In genomic region chrX:22824669-22825068, dm6 we compare ENCODE assay signal across 5 fruit fly cellular contexts.
TF ChIP-seq lines count a peak whose summit lies in the region.

No protein-coding gene starts in this region.

- TF ChIP-seq CTCF in S2 (optimal IDR thresholded peaks at IDR 0.05; lab: Kevin White, UChicago): peak; percentile 92 to 96
- peak; percentile 93 for TF ChIP-seq CTCF in whole organism, embryonic (GFP tag; optimal IDR thresholded peaks at IDR 0.05; lab: Kevin White, UChicago)

TF ChIP-seq in whole organism, adult, 20 proteins besides CTCF, POLR2A, EP300 and RAD21:
- TF ChIP-seq toe (GFP tag; optimal IDR thresholded peaks at IDR 0.05; lab: Kevin White, UChicago) (no peak), CG1620 (GFP tag; optimal IDR thresholded peaks at IDR 0.05; lab: Kevin White, UChicago) (no peak), bab1 (GFP tag; optimal IDR thresholded peaks at IDR 0.05; lab: Kevin White, UChicago) (peak; percentile 21)

TF ChIP-seq in whole organism, embryonic, 481 proteins besides CTCF, POLR2A, EP300 and RAD21:
- 0 out of 2 replicates have a peak, but pooled peaks have one; percentile 10 for TF ChIP-seq NFAT (GFP tag; IDR thresholded peaks at IDR 0.05; lab: Robert Waterston, UW)
- TF ChIP-seq stwl (tag; optimal IDR thresholded peaks at IDR 0.05; lab: Kevin White, UChicago): peak; percentile 62
- peak; percentile 98 for TF ChIP-seq CG2199 (GFP tag; IDR thresholded peaks at IDR 0.05; lab: Robert Waterston, UW)
- TF ChIP-seq zen (tag; optimal IDR thresholded peaks at IDR 0.05; lab: Kevin White, UChicago): peak; percentile 4
- TF ChIP-seq CG11456 (GFP tag; IDR thresholded peaks at IDR 0.05; lab: Robert Waterston, UW): 0 out of 3 replicates have a peak, but pooled peaks have one; percentile 44
- no peak for TF ChIP-seq ato (GFP tag; IDR thresholded peaks at IDR 0.05; lab: Robert Waterston, UW; ENCODE audit: partially characterized antibody)
- TF ChIP-seq Med (GFP tag; lab: Kevin White, UChicago): peak; percentile 51
- peak; percentile 20 for TF ChIP-seq CG8290 (GFP tag; optimal IDR thresholded peaks at IDR 0.05; lab: Kevin White, UChicago)
- TF ChIP-seq CG8290 (tag; optimal IDR thresholded peaks at IDR 0.05; lab: Kevin White, UChicago): no peak
- 0 out of 2 replicates have a peak, but pooled peaks have one; percentile 16 for TF ChIP-seq CG11247 (GFP tag; IDR thresholded peaks at IDR 0.05; lab: Robert Waterston, UW)
- TF ChIP-seq CG16813 (GFP tag; IDR thresholded peaks at IDR 0.05; lab: Robert Waterston, UW; ENCODE audit: partially characterized antibody): 0 out of 3 replicates have a peak, but pooled peaks have one; percentile 8
- no peak for TF ChIP-seq CG2678 (tag; optimal IDR thresholded peaks at IDR 0.05; lab: Kevin White, UChicago)

TF ChIP-seq in whole organism, prepupa, 60 proteins besides CTCF, POLR2A, EP300 and RAD21:
- TF ChIP-seq CG8119 (GFP tag; IDR thresholded peaks at IDR 0.05; lab: Robert Waterston, UW) (no peak), Met (GFP tag; optimal IDR thresholded peaks at IDR 0.05; lab: Kevin White, UChicago) (no peak), svp (GFP tag; lab: Kevin White, UChicago) (peak; percentile 94), CG6163 (GFP tag; IDR thresholded peaks at IDR 0.05; lab: Robert Waterston, UW) (0 out of 3 replicates have a peak, but pooled peaks have one; percentile 14), Smox (GFP tag; optimal IDR thresholded peaks at IDR 0.05; lab: Kevin White, UChicago) (no peak)

TF ChIP-seq in whole organism, pupa, 21 proteins besides CTCF, POLR2A, EP300 and RAD21:
- TF ChIP-seq D1 (tag; optimal IDR thresholded peaks at IDR 0.05; lab: Kevin White, UChicago): peak; percentile 3
- TF ChIP-seq CG13204 (GFP tag; optimal IDR thresholded peaks at IDR 0.05; lab: Kevin White, UChicago): no peak
